Worm (Caenorhabditis elegans) whole organism, young adult: ENCODE measurements around the gene C07A9.9.
A peak's percentile ranks its signal among the peaks of the same experiment; 100 is the strongest.

ENCODE experiments used
- B0336.3 ChIP-seq: fragments of 200-800 bp; sonication (Bioruptor generic); IDR thresholded peaks from 2 replicates; pipeline ENCODE4 v1.3.6; 2022; ENCODE audit warnings: missing genetic modification characterization, missing compliant biosample characterization
- D2030.7 ChIP-seq: fragments of 200-800 bp; sonication (Bioruptor generic); IDR thresholded peaks from 2 replicates; pipeline ENCODE4 v1.3.6; 2022; ENCODE audit warnings: missing genetic modification reagents, missing genetic modification characterization, missing compliant biosample characterization
- F10E7.11 ChIP-seq: sonication (generic microtip); optimal IDR thresholded peaks from 2 replicates; lab custom pipeline; 2017; ENCODE audit warnings: mild to moderate bottlenecking, missing genetic modification characterization, moderate library complexity, missing compliant biosample characterization
- F23B12.7 ChIP-seq: sonication (generic microtip); optimal IDR thresholded peaks from 2 replicates; lab custom pipeline; 2017; ENCODE audit warnings: missing genetic modification characterization, mild to moderate bottlenecking, missing compliant biosample characterization, antibody characterized with exemption, moderate library complexity; ENCODE audit not compliant: insufficient read depth
- K12H6.12 ChIP-seq: fragments of 200-800 bp; sonication (Bioruptor generic); optimal IDR thresholded peaks from 2 replicates; lab custom pipeline; 2018; ENCODE audit warnings: mild to moderate bottlenecking, missing genetic modification characterization, missing compliant biosample characterization
- T26A5.8 ChIP-seq: sonication (generic microtip); optimal IDR thresholded peaks from 2 replicates; lab custom pipeline; 2016; ENCODE audit warnings: missing genetic modification characterization, missing compliant biosample characterization
- Y53F4B.3 ChIP-seq: fragments of 200-800 bp; sonication (Bioruptor generic); IDR thresholded peaks from 2 replicates; pipeline ENCODE4 v1.3.6; 2022; ENCODE audit warnings: missing genetic modification reagents, missing genetic modification characterization, missing compliant biosample characterization
- Y67H2A.10 ChIP-seq: fragments of 200-800 bp; sonication (Bioruptor generic); conservative IDR thresholded peaks from 2 replicates; pipeline ENCODE4 v1.3.6; 2022; ENCODE audit warnings: missing genetic modification reagents, missing genetic modification characterization, missing compliant biosample characterization
- ZK185.1 ChIP-seq: sonication (generic microtip); optimal IDR thresholded peaks from 2 replicates; lab custom pipeline; 2016; ENCODE audit warnings: mild to moderate bottlenecking, missing genetic modification characterization, missing compliant biosample characterization; ENCODE audit not compliant: poor library complexity, severe bottlenecking
- atf-7 ChIP-seq: sonication (generic microtip); optimal IDR thresholded peaks from 2 replicates; lab custom pipeline; 2017; ENCODE audit warnings: mild to moderate bottlenecking, missing genetic modification characterization, missing compliant biosample characterization
- ceh-40 ChIP-seq: fragments of 200-800 bp; sonication (Bioruptor generic); IDR thresholded peaks from 2 replicates; pipeline ENCODE4 v1.3.6; 2022; ENCODE audit warnings: missing genetic modification characterization, missing compliant biosample characterization
- die-1 ChIP-seq: sonication (generic microtip); optimal IDR thresholded peaks from 2 replicates; lab custom pipeline; 2016; ENCODE audit warnings: missing genotype, mild to moderate bottlenecking, missing genetic modification characterization, missing compliant biosample characterization
- dox-1 ChIP-seq: fragments of 200-800 bp; sonication (Bioruptor generic); IDR thresholded peaks from 2 replicates; pipeline ENCODE4 v1.3.6; 2022; ENCODE audit warnings: missing genetic modification reagents, missing genetic modification characterization, missing compliant biosample characterization
- dpff-1 ChIP-seq: sonication (generic microtip); optimal IDR thresholded peaks from 2 replicates; lab custom pipeline; 2017; ENCODE audit warnings: mild to moderate bottlenecking, missing genetic modification characterization, missing compliant biosample characterization
- dpl-1 ChIP-seq: fragments of 150-350 bp; optimal IDR thresholded peaks from 2 replicates; lab custom pipeline; 2014; ENCODE audit warnings: missing biosample characterization, missing genetic modification reagents, missing genetic modification characterization
- efl-1 ChIP-seq: fragments of 150-350 bp; optimal IDR thresholded peaks from 2 replicates; lab custom pipeline; 2014; ENCODE audit warnings: missing biosample characterization, missing genetic modification reagents, missing genetic modification characterization
- egl-18 ChIP-seq: fragments of 200-800 bp; sonication (Bioruptor generic); IDR thresholded peaks from 2 replicates; pipeline ENCODE4 v1.3.6; 2022; ENCODE audit warnings: missing genetic modification reagents, missing genetic modification characterization, missing compliant biosample characterization
- egl-44 ChIP-seq: fragments of 200-800 bp; sonication (Bioruptor generic); IDR thresholded peaks from 2 replicates; pipeline ENCODE4 v1.3.6; 2022; ENCODE audit warnings: missing genetic modification reagents, missing genetic modification characterization, missing compliant biosample characterization
- egrh-3 ChIP-seq: fragments of 200-800 bp; sonication (Bioruptor generic); IDR thresholded peaks from 2 replicates; pipeline ENCODE4 v1.3.6; 2022; ENCODE audit warnings: missing genetic modification reagents, missing genetic modification characterization, missing compliant biosample characterization
- ets-4 ChIP-seq: fragments of 200-800 bp; sonication (Bioruptor generic); optimal IDR thresholded peaks from 2 replicates; lab custom pipeline; 2018; ENCODE audit warnings: mild to moderate bottlenecking, missing genetic modification characterization, missing compliant biosample characterization
- fkh-3 ChIP-seq: sonication (generic microtip); optimal IDR thresholded peaks from 2 replicates; lab custom pipeline; 2016; ENCODE audit warnings: mild to moderate bottlenecking, missing genetic modification characterization, missing compliant biosample characterization
- hlh-26 ChIP-seq: fragments of 200-800 bp; sonication (Bioruptor generic); conservative IDR thresholded peaks from 2 replicates; pipeline ENCODE4 v1.3.6; 2022; ENCODE audit warnings: missing genetic modification reagents, missing genetic modification characterization, missing compliant biosample characterization
- hmg-20 ChIP-seq: fragments of 200-800 bp; sonication (Bioruptor generic); IDR thresholded peaks from 2 replicates; pipeline ENCODE4 v1.3.6; 2022; ENCODE audit warnings: missing genetic modification reagents, missing genetic modification characterization, missing compliant biosample characterization
- hrde-1 ChIP-seq: sonication (generic microtip); optimal IDR thresholded peaks from 2 replicates; lab custom pipeline; 2016; ENCODE audit warnings: missing genetic modification characterization, mild to moderate bottlenecking, missing compliant biosample characterization, moderate library complexity, missing genotype, missing genetic modification reagents, borderline replicate concordance
- hsf-1 ChIP-seq: fragments of 200-800 bp; sonication (Bioruptor generic); IDR thresholded peaks from 2 replicates; pipeline ENCODE4 v1.3.6; 2022; ENCODE audit warnings: missing genetic modification reagents, missing genetic modification characterization, missing compliant biosample characterization
- let-607 ChIP-seq, 2 experiments: fragments of 200-800 bp in 1 of 2; sonication (Bioruptor generic) in 1 of 2; sonication (generic microtip) in 1 of 2; optimal IDR thresholded peaks; 2 replicates each; lab custom pipeline; 2016 to 2018; ENCODE audit warnings: mild to moderate bottlenecking in 2 of 2, missing compliant biosample characterization in 2 of 2, missing genetic modification characterization in 2 of 2, moderate library complexity in 2 of 2, missing genotype in 1 of 2
- lir-1 ChIP-seq: fragments of 200-800 bp; sonication (Bioruptor generic); conservative IDR thresholded peaks from 2 replicates; pipeline ENCODE4 v1.3.6; 2022; ENCODE audit warnings: missing genetic modification reagents, missing genetic modification characterization, missing compliant biosample characterization
- madf-3 ChIP-seq: fragments of 200-800 bp; sonication (Bioruptor generic); IDR thresholded peaks from 2 replicates; pipeline ENCODE4 v1.3.6; 2022; ENCODE audit warnings: missing genetic modification reagents, missing genetic modification characterization, missing compliant biosample characterization
- mcd-1 ChIP-seq: fragments of 200-800 bp; sonication (Bioruptor generic); IDR thresholded peaks from 2 replicates; pipeline ENCODE4 v1.3.6; 2022; ENCODE audit warnings: missing genetic modification reagents, missing genetic modification characterization, missing compliant biosample characterization
- nfya-2 ChIP-seq: fragments of 200-800 bp; sonication (Bioruptor generic); IDR thresholded peaks from 2 replicates; pipeline ENCODE4 v1.3.6; 2022; ENCODE audit warnings: missing genetic modification reagents, missing genetic modification characterization, missing compliant biosample characterization
- nhr-120 ChIP-seq: fragments of 200-800 bp; sonication (Bioruptor generic); IDR thresholded peaks from 2 replicates; pipeline ENCODE4 v1.3.6; 2022; ENCODE audit warnings: missing genetic modification characterization, missing compliant biosample characterization
- nhr-80 ChIP-seq: sonication (generic microtip); optimal IDR thresholded peaks from 2 replicates; lab custom pipeline; 2016; ENCODE audit warnings: missing genetic modification characterization, missing compliant biosample characterization
- snpc-1.1 ChIP-seq: sonication (generic microtip); optimal IDR thresholded peaks from 2 replicates; lab custom pipeline; 2017; ENCODE audit warnings: missing genetic modification characterization, mild to moderate bottlenecking, missing compliant biosample characterization, antibody characterized with exemption, moderate library complexity, missing genotype, missing genetic modification reagents; ENCODE audit not compliant: insufficient read depth
- snpc-1.3 ChIP-seq: sonication (generic microtip); optimal IDR thresholded peaks from 2 replicates; lab custom pipeline; 2017; ENCODE audit warnings: missing genetic modification characterization, mild to moderate bottlenecking, missing compliant biosample characterization, antibody characterized with exemption, moderate library complexity, missing genotype, missing genetic modification reagents; ENCODE audit not compliant: insufficient read depth
- sptf-2 ChIP-seq: fragments of 200-800 bp; sonication (Bioruptor generic); optimal IDR thresholded peaks from 2 replicates; lab custom pipeline; 2018; ENCODE audit warnings: mild to moderate bottlenecking, missing genetic modification characterization, missing compliant biosample characterization
- unc-130 ChIP-seq: sonication (generic microtip); optimal IDR thresholded peaks from 2 replicates; lab custom pipeline; 2016; ENCODE audit warnings: missing genetic modification reagents, missing genetic modification characterization, missing compliant biosample characterization
- zfh-2 ChIP-seq: fragments of 200-800 bp; sonication (Bioruptor generic); conservative IDR thresholded peaks from 2 replicates; pipeline ENCODE4 v1.3.6; 2022; ENCODE audit warnings: missing genetic modification reagents, missing genetic modification characterization, missing compliant biosample characterization
- ztf-25 ChIP-seq: fragments of 200-800 bp; sonication (Bioruptor generic); IDR thresholded peaks from 2 replicates; pipeline ENCODE4 v1.3.6; 2022; ENCODE audit warnings: missing genetic modification reagents, missing genetic modification characterization, missing compliant biosample characterization

C07A9.9 gene

DNA sequence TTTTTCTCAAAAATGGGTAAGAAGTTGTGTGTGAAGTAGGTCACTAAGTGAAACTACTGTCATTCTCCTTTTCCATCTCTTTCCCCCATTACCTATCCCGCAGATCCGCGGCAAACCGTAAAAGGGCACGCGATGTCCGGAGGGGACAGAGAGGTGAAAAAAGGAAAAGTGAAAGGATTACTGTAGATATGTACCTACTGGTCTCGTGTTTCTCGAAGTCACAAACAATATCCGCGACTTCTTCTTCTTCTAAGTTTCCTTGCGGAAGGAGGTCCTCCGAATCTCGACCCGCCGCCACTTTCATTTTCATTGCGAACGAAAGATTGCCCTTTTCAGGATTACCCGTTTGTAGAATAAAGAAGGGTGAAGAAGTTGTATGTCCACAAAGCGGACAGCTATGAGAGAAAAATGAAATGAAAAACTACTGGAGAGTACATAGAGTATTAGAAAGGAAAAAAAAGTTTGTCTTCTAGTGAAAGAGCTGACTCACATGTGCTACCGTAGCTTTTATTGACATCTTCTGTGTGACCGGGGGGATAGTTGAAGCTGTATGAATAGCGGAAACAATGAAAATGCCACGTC lies 20.9 kb downstream of the C07A9.9 start:
- TF ChIP-seq F23B12.7 (tag; lab: Kevin White, UChicago): no peak
- TF ChIP-seq T26A5.8 (tag; lab: Kevin White, UChicago): no peak
- TF ChIP-seq egl-18 (GFP tag; lab: Robert Waterston, UW): no peak
- TF ChIP-seq B0336.3 (GFP tag; lab: Robert Waterston, UW): no peak
- no peak for TF ChIP-seq efl-1 (GFP tag; lab: Kevin White, UChicago)
- TF ChIP-seq hlh-26 (GFP tag; lab: Robert Waterston, UW): no peak
- TF ChIP-seq egl-44 (GFP tag; lab: Robert Waterston, UW): no peak
- no peak for TF ChIP-seq unc-130
- no peak for TF ChIP-seq hrde-1 (tag; lab: Kevin White, UChicago)

- TF ChIP-seq ztf-25 (GFP tag; lab: Robert Waterston, UW): no peak
- no peak for TF ChIP-seq fkh-3 (tag; lab: Kevin White, UChicago)
- TF ChIP-seq dpff-1 (tag; lab: Kevin White, UChicago): no peak
- TF ChIP-seq F10E7.11 (tag; lab: Kevin White, UChicago): no peak
- no peak for TF ChIP-seq hlh-26 (GFP tag; lab: Robert Waterston, UW)
- no peak for TF ChIP-seq snpc-1.1 (tag; lab: Kevin White, UChicago)
- TF ChIP-seq sptf-2 (GFP tag; lab: Kevin White, UChicago): no peak
Observed at ce11 chrIII:9645099-9645498, 22.3 kb downstream of the C07A9.9 start.

- TF ChIP-seq let-607 (tag; optimal IDR thresholded peaks at IDR 0.05; lab: Kevin White, UChicago) (no peak), zfh-2 (GFP tag; lab: Robert Waterston, UW) (0 out of 2 replicates have a peak, but pooled peaks have one; percentile 44)
Observed at ce11 chrIII:9642110-9642509, 25.3 kb downstream of the C07A9.9 start.

- TF ChIP-seq hsf-1 (GFP tag; lab: Robert Waterston, UW) (no peak), D2030.7 (no peak), egrh-3 (GFP tag; lab: Robert Waterston, UW) (peak; percentile 38; the same call in 1 of the 2 replicates), mcd-1 (GFP tag; lab: Robert Waterston, UW) (no peak), Y67H2A.10 (no peak), atf-7 (tag; lab: Kevin White, UChicago) (no peak), dpl-1 (GFP tag; lab: Kevin White, UChicago) (no peak), zfh-2 (GFP tag; lab: Robert Waterston, UW) (peak; percentile 85), snpc-1.3 (tag; lab: Kevin White, UChicago) (no peak), lir-1 (GFP tag; lab: Robert Waterston, UW) (no peak), nfya-2 (GFP tag; lab: Robert Waterston, UW) (no peak)
- TF ChIP-seq, all 124 proteins: peak for 2
Observed at ce11 chrIII:9639281-9640050, 28.0 kb downstream of the C07A9.9 start.

DNA sequence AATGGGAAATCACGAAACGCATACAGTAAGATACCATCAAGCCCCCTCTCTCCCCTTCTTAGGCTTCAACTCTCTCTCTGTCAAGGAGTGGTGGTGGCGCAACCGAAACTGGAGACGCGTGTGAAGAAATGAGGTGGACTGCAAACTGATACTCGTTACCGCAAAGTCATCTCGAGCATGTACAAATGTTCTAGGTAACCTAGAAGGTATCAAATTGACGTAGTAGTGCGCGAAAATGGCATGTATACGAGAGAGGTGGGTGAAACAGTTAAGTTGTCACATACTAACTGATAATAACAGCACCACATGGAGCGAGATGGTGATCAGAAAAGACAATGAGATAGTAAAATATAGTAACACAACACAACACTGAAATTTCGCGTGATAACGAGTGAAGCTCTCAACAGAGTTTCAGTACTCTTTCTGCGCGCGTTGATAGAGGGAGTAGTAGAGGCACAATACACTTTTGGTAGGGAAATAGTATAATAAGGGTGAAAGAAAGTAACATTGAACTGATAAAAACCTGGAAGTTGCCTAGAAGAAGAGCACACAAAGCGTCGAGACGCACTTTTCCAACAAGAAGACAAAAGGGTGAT lies 29.2 kb downstream of the C07A9.9 start:
- TF ChIP-seq B0336.3 (GFP tag; lab: Robert Waterston, UW): no peak
- peak; percentile 98 for TF ChIP-seq nhr-80 (tag; lab: Kevin White, UChicago)
- no peak for TF ChIP-seq die-1 (tag; lab: Kevin White, UChicago)
- TF ChIP-seq dox-1 (GFP tag; lab: Robert Waterston, UW): 0 out of 2 replicates have a peak, but pooled peaks have one; percentile 15
- peak; percentile 47 to 86 for TF ChIP-seq let-607 (tag; optimal IDR thresholded peaks at IDR 0.05; lab: Kevin White, UChicago)
- TF ChIP-seq ceh-40 (GFP tag; lab: Robert Waterston, UW): no peak
- TF ChIP-seq ets-4 (GFP tag; lab: Kevin White, UChicago): peak; percentile 65
- TF ChIP-seq K12H6.12 (tag; lab: Kevin White, UChicago): no peak
- no peak for TF ChIP-seq hsf-1 (GFP tag; lab: Robert Waterston, UW)
- no peak for TF ChIP-seq madf-3 (GFP tag; lab: Robert Waterston, UW)
- TF ChIP-seq dpff-1 (tag; lab: Kevin White, UChicago): no peak
- TF ChIP-seq T26A5.8 (tag; lab: Kevin White, UChicago): no peak
- TF ChIP-seq nhr-120 (GFP tag; lab: Robert Waterston, UW): no peak
- TF ChIP-seq Y53F4B.3 (GFP tag; lab: Robert Waterston, UW): no peak
- TF ChIP-seq hmg-20: no peak
- no peak for TF ChIP-seq ZK185.1 (tag; lab: Kevin White, UChicago)
